Fruit fly (Drosophila melanogaster): ENCODE results near the gene Dpm2.

Gene Dpm2

DNA sequence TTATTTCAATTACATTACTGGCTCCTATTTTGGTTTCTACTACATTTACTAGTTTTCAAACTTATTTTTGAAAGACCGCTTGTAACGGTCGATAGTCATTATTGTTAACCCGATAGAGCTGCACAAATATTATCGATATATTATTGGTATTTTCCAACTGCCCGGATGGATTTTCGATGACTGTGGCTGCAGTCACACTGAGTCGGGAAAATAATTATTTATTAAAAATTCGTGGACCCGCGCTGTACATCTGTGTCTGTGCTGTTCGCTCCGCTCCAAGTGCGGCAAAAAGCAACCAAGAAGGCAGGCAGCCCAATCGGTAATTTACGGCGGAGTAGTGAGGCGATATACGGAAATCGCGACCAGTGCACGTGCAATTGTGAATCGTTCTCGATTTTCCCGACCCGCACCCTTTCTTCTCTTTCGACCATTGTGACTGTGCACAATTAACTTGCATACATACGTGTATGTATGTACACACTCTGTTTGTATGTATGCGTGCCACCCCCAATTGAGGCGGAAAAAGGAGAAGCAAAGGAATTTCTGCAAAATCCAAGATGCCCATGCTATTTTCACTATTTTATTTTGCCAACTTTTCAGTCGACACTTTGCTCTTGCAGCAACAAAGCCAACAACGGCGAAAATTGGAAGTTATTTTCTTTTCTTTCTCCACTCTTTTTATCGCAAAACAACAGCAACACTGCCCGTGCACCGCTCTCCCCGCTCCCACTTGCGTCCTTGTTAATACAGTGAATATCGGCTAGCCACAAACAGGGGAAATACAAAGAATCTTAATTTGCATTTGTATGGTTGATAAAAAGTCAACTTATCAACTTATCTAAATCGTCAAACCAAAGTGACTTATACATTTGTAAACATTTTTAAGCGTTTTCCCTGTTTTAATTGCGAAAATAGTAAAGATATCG, 15.6 kb upstream of the Dpm2 start, which contains the start of gene ZnT63C (continued):
- TF ChIP-seq salr (GFP tag; optimal IDR thresholded peaks at IDR 0.05) (peak in 1 of 2 experiments; percentile 11), esn (GFP tag; optimal IDR thresholded peaks at IDR 0.05) (peak; percentile 25), OdsH (GFP tag; optimal IDR thresholded peaks at IDR 0.05) (peak; percentile 16), CG1621 (tag; optimal IDR thresholded peaks at IDR 0.05) (peak; percentile 46), pdm3 (GFP tag; optimal IDR thresholded peaks at IDR 0.05) (peak; percentile 21), CG7368 (GFP tag; optimal IDR thresholded peaks at IDR 0.05) (peak; percentile 15), achi (GFP tag; optimal IDR thresholded peaks at IDR 0.05) (no peak), CG34406 (GFP tag; optimal IDR thresholded peaks at IDR 0.05) (no peak), Eip93F (GFP tag; optimal IDR thresholded peaks at IDR 0.05) (no peak), Sox102F (GFP tag; optimal IDR thresholded peaks at IDR 0.05) (peak; percentile 33), dsx (GFP tag; optimal IDR thresholded peaks at IDR 0.05; ENCODE audit: poor library complexity, severe bottlenecking) (no peak), Ets96B (tag; optimal IDR thresholded peaks at IDR 0.05) (peak; percentile 49), CG16779 (tag; optimal IDR thresholded peaks at IDR 0.05) (no peak), Gug (GFP tag; IDR thresholded peaks at IDR 0.05) (0 out of 2 replicates have a peak, but pooled peaks have one; percentile 14), CG11902 (GFP tag; optimal IDR thresholded peaks at IDR 0.05) (peak; percentile 4), CG31627 (GFP tag; optimal IDR thresholded peaks at IDR 0.05) (peak; percentile 38)

- no peak for TF ChIP-seq Sox14 (GFP tag; optimal IDR thresholded peaks at IDR 0.05)
- TF ChIP-seq ss (GFP tag; optimal IDR thresholded peaks at IDR 0.05) = no peak
- no peak for TF ChIP-seq net (GFP tag; optimal IDR thresholded peaks at IDR 0.05)
- no peak for TF ChIP-seq Hr39 (GFP tag; optimal IDR thresholded peaks at IDR 0.05)
- no peak for TF ChIP-seq dsx (GFP tag; optimal IDR thresholded peaks at IDR 0.05; ENCODE audit: poor library complexity, severe bottlenecking)
- no peak for TF ChIP-seq CG8119 (GFP tag; IDR thresholded peaks at IDR 0.05)
- no peak for TF ChIP-seq cyc (GFP tag; optimal IDR thresholded peaks at IDR 0.05)
- no peak for TF ChIP-seq spab (GFP tag; optimal IDR thresholded peaks at IDR 0.05)
- no peak for TF ChIP-seq CG11902 (GFP tag; optimal IDR thresholded peaks at IDR 0.05)
- TF ChIP-seq CG15336 (GFP tag; IDR thresholded peaks at IDR 0.05) = no peak
- TF ChIP-seq CG4318 (GFP tag; optimal IDR thresholded peaks at IDR 0.05) = no peak
- no peak for TF ChIP-seq Hr38 (GFP tag; optimal IDR thresholded peaks at IDR 0.05)
- TF ChIP-seq eg (GFP tag; IDR thresholded peaks at IDR 0.05) = no peak
- TF ChIP-seq CG1621 (tag; optimal IDR thresholded peaks at IDR 0.05) = no peak
- TF ChIP-seq Ets96B (tag; optimal IDR thresholded peaks at IDR 0.05) = no peak
- no peak for TF ChIP-seq fkh (GFP tag; optimal IDR thresholded peaks at IDR 0.05)
- no peak for TF ChIP-seq CG8319 (GFP tag; optimal IDR thresholded peaks at IDR 0.05)
- no peak for TF ChIP-seq achi (GFP tag; optimal IDR thresholded peaks at IDR 0.05)
These were observed 14.6 kb upstream of the Dpm2 start for dm6 chr3L:3304740-3305139.

DNA sequence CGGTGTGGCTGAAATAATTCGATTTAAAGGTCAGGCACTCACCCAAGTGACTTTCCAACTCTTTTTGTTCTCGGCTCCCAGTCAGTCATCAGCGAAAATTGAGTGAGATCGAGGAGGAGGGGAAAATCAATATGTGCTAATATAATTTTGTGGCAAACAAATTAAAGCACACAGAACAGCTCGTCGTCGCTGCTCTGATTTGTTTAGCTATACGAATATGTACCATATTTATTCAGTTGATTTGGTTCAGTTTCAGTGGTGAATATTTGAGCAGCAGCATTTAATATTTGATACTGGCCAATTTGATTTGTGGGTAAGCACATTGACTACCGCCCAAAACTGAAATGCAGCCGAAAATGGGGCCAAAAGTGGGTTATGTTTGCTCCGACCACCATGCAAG, 13.9 kb upstream of the Dpm2 start:
- TF ChIP-seq pdm3 (GFP tag; optimal IDR thresholded peaks at IDR 0.05) (no peak), achi (GFP tag; optimal IDR thresholded peaks at IDR 0.05) (no peak), fkh (GFP tag; optimal IDR thresholded peaks at IDR 0.05) (peak; percentile 84), CG4318 (GFP tag; optimal IDR thresholded peaks at IDR 0.05) (no peak)

DNA sequence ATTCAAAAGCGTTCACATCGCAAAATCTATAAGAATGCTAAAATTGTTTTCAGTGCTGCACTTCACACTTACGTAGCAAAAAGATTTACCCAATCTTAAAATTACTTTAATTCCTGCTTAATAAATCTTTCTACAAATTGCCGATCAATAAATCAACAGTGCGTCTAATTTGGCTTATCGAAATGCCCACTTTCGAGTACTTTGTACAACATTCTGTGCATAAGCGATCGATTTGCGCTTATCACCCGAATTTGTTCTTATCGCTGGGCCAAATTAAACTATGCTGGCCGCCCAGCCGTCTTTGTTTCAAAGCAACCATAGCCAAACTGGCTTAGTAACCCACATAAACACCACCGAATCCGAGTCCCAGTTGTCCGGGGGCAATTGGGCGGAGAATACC, 12.8 kb upstream of the Dpm2 start:
- no peak for TF ChIP-seq CG11762 (GFP tag; optimal IDR thresholded peaks at IDR 0.05; ENCODE audit: insufficient read depth)
- TF ChIP-seq OdsH (GFP tag; optimal IDR thresholded peaks at IDR 0.05) = no peak

- no peak for TF ChIP-seq CG32006 (GFP tag; optimal IDR thresholded peaks at IDR 0.05)
- no peak for TF ChIP-seq pdm3 (GFP tag; optimal IDR thresholded peaks at IDR 0.05)
- no peak for TF ChIP-seq Sox102F (GFP tag; optimal IDR thresholded peaks at IDR 0.05)
- TF ChIP-seq svp (GFP tag) = no peak
- TF ChIP-seq CG8632 (GFP tag; optimal IDR thresholded peaks at IDR 0.05) = no peak
- TF ChIP-seq CG6808 (GFP tag; optimal IDR thresholded peaks at IDR 0.05) = no peak
These were observed 11.8 kb upstream of the Dpm2 start for dm6 chr3L:3307593-3307992.
